Worm (Caenorhabditis elegans) whole organism, L4 larva: Measurements from ENCODE around the gene F52E4.5.

ENCODE experiments used
- daf-12 ChIP-seq: fragments of 150-350 bp; optimal IDR thresholded peaks from 2 replicates; lab custom pipeline; 2014; ENCODE audit warnings: missing biosample characterization, missing genetic modification reagents, missing genetic modification characterization
- fos-1 ChIP-seq: fragments of 150-350 bp; optimal IDR thresholded peaks from 2 replicates; lab custom pipeline; 2014; ENCODE audit warnings: missing biosample characterization, missing genetic modification characterization
- hlh-30 ChIP-seq: sonication (generic microtip); optimal IDR thresholded peaks from 2 replicates; lab custom pipeline; 2017; ENCODE audit warnings: antibody characterized with exemption, mild to moderate bottlenecking, missing genetic modification characterization, missing compliant biosample characterization; ENCODE audit not compliant: insufficient read depth
- lin-13 ChIP-seq: fragments of 150-350 bp; optimal IDR thresholded peaks from 2 replicates; lab custom pipeline; 2014; ENCODE audit warnings: missing biosample characterization, missing genetic modification reagents, missing genetic modification characterization
- lin-15B ChIP-seq: fragments of 150-350 bp; sonication (generic microtip); optimal IDR thresholded peaks from 3 replicates; lab custom pipeline; 2014; ENCODE audit warnings: missing biosample characterization, missing genetic modification characterization
- nhr-10 ChIP-seq: fragments of 150-350 bp; optimal IDR thresholded peaks from 2 replicates; lab custom pipeline; 2014; ENCODE audit warnings: missing biosample characterization, missing genetic modification characterization
- nhr-11 ChIP-seq: fragments of 150-350 bp; optimal IDR thresholded peaks from 2 replicates; lab custom pipeline; 2014; ENCODE audit warnings: missing biosample characterization, missing genetic modification characterization
- nhr-237 ChIP-seq: sonication (generic microtip); optimal IDR thresholded peaks from 2 replicates; lab custom pipeline; 2017; ENCODE audit warnings: missing biosample characterization, missing genetic modification characterization
- nhr-28 ChIP-seq: fragments of 150-350 bp; optimal IDR thresholded peaks from 2 replicates; lab custom pipeline; 2014; ENCODE audit warnings: missing biosample characterization, missing genetic modification characterization
- nhr-48 ChIP-seq: sonication (generic microtip); optimal IDR thresholded peaks from 2 replicates; lab custom pipeline; 2016; ENCODE audit warnings: mild to moderate bottlenecking, missing genetic modification characterization, missing compliant biosample characterization
- pha-4 ChIP-seq, 2 experiments: fragments of 150-350 bp in 1 of 2; fragments of 200-800 bp in 1 of 2; sonication (Bioruptor generic) in 1 of 2; IDR thresholded peaks in 1 of 2; optimal IDR thresholded peaks in 1 of 2; 2 replicates each; pipeline versions ENCODE4 v1.3.6 to Lab custom; 2014 to 2022; ENCODE audit warnings: missing genetic modification characterization in 2 of 2, missing genetic modification reagents in 2 of 2, missing biosample characterization in 1 of 2, missing compliant biosample characterization in 1 of 2
- unc-62 ChIP-seq, 3 experiments: fragments of 150-350 bp in 1 of 3; sonication (generic microtip); optimal IDR thresholded peaks in 2 of 3; peaks in 1 of 3; 1 replicate in 1 of 3; 2 replicates in 2 of 3; lab custom pipeline; 2014 to 2017; ENCODE audit warnings: missing biosample characterization in 3 of 3, missing genetic modification characterization in 3 of 3, missing genetic modification reagents in 3 of 3, missing genotype in 1 of 3
- zag-1 ChIP-seq: fragments of 150-350 bp; optimal IDR thresholded peaks from 2 replicates; lab custom pipeline; 2014; ENCODE audit warnings: missing biosample characterization, missing genetic modification characterization

ce11 chrX:3056098-3056497, 31.0 kb downstream of the F52E4.5 start:
- no peak for TF ChIP-seq zag-1
- no peak for TF ChIP-seq pha-4 (GFP tag; IDR thresholded peaks at IDR 0.05; lab: Robert Waterston, UW)
- TF ChIP-seq pha-4 (tag; optimal IDR thresholded peaks at IDR 0.05; lab: Kevin White, UChicago) = no peak
- TF ChIP-seq nhr-28 (tag; lab: Kevin White, UChicago) = no peak
- TF ChIP-seq daf-12 (tag; lab: Kevin White, UChicago) = no peak
- TF ChIP-seq fos-1 (tag; lab: Kevin White, UChicago) = no peak
- no peak for TF ChIP-seq hlh-30 (tag; lab: Kevin White, UChicago)
- TF ChIP-seq lin-13 = no peak
- TF ChIP-seq nhr-11 (tag; lab: Kevin White, UChicago) = no peak
- no peak for TF ChIP-seq lin-15B (tag; lab: Kevin White, UChicago)
- no peak for TF ChIP-seq unc-62 (GFP tag; optimal IDR thresholded peaks at IDR 0.05 in 1 of 2; lab: Kevin White, UChicago)
- TF ChIP-seq unc-62 (tag; optimal IDR thresholded peaks at IDR 0.05; lab: Kevin White, UChicago) = no peak
- no peak for TF ChIP-seq nhr-48 (tag; lab: Kevin White, UChicago)
- no peak for TF ChIP-seq nhr-10
- no peak for TF ChIP-seq nhr-237
